Fruit fly (Drosophila melanogaster) whole organism, embryonic: ENCODE measurements around the gene Phs.

ENCODE experiments used
- Awh ChIP-seq: fragments of 200-800 bp; sonication (Bioruptor generic); IDR thresholded peaks from 2 replicates; pipeline ENCODE4, ENCODE4 v1.3.6; 2022; ENCODE audit warnings: missing biosample characterization, missing genetic modification characterization
- Blimp-1 ChIP-seq: fragments of 200-800 bp; sonication (Bioruptor generic); optimal IDR thresholded peaks from 3 replicates; lab custom pipeline; 2018; ENCODE audit warnings: missing biosample characterization, missing genetic modification characterization, mild to moderate bottlenecking, moderate library complexity, missing genetic modification reagents
- CG10979 ChIP-seq: fragments of 200-800 bp; sonication (Bioruptor generic); optimal IDR thresholded peaks from 2 replicates; lab custom pipeline; 2018; ENCODE audit warnings: missing biosample characterization, mild to moderate bottlenecking, missing genetic modification characterization, moderate library complexity
- CG11085 ChIP-seq: fragments of 200-800 bp; sonication (Bioruptor generic); IDR thresholded peaks from 2 replicates; pipeline ENCODE4 v1.3.6; 2022; ENCODE audit warnings: missing biosample characterization, missing genetic modification characterization
- CG11093 ChIP-seq: fragments of 200-800 bp; sonication (Bioruptor generic); IDR thresholded peaks from 3 replicates; pipeline ENCODE4 v1.3.6; 2022; ENCODE audit warnings: missing biosample characterization, missing genetic modification characterization
- CG11398 ChIP-seq: fragments of 200-800 bp; sonication (Bioruptor generic); optimal IDR thresholded peaks from 2 replicates; lab custom pipeline; 2016; ENCODE audit warnings: missing biosample characterization, missing genetic modification characterization
- CG11560 ChIP-seq: fragments of 200-800 bp; sonication (Bioruptor generic); IDR thresholded peaks from 3 replicates; pipeline ENCODE4 v1.3.6; 2022; ENCODE audit warnings: missing biosample characterization, missing genetic modification characterization
- CG14710 ChIP-seq: fragments of 200-800 bp; sonication (Bioruptor generic); optimal IDR thresholded peaks from 3 replicates; lab custom pipeline; 2019; ENCODE audit warnings: missing biosample characterization, mild to moderate bottlenecking, missing genetic modification characterization, moderate library complexity
- CG15269 ChIP-seq: fragments of 200-800 bp; sonication (Bioruptor generic); optimal IDR thresholded peaks from 2 replicates; lab custom pipeline; 2018; ENCODE audit warnings: missing biosample characterization, mild to moderate bottlenecking, missing genetic modification characterization, moderate library complexity
- CG15479 ChIP-seq: fragments of 200-800 bp; sonication (Bioruptor generic); optimal IDR thresholded peaks from 3 replicates; lab custom pipeline; 2019; ENCODE audit warnings: missing biosample characterization, mild to moderate bottlenecking, missing genetic modification characterization, moderate library complexity
- CG17359 ChIP-seq: fragments of 200-800 bp; sonication (Bioruptor generic); optimal IDR thresholded peaks from 3 replicates; lab custom pipeline; 2018; ENCODE audit warnings: missing biosample characterization, mild to moderate bottlenecking, missing genetic modification characterization, moderate library complexity
- CG43689 ChIP-seq: fragments of 200-800 bp; sonication (Bioruptor generic); IDR thresholded peaks from 2 replicates; pipeline ENCODE4 v1.3.6; 2022; ENCODE audit warnings: missing biosample characterization, missing genetic modification characterization
- CG5245 ChIP-seq: fragments of 200-800 bp; sonication (Bioruptor generic); optimal IDR thresholded peaks from 3 replicates; lab custom pipeline; 2016; ENCODE audit warnings: missing biosample characterization, missing genetic modification characterization
- CG6254 ChIP-seq: fragments of 200-800 bp; sonication (Bioruptor generic); optimal IDR thresholded peaks from 3 replicates; lab custom pipeline; 2017; ENCODE audit warnings: mild to moderate bottlenecking, missing biosample characterization, missing genetic modification reagents, missing genetic modification characterization
- Camta ChIP-seq: fragments of 200-800 bp; sonication (Bioruptor generic); optimal IDR thresholded peaks from 2 replicates; lab custom pipeline; 2016; ENCODE audit warnings: missing biosample characterization, missing genetic modification characterization
- CoRest ChIP-seq: fragments of 200-800 bp; sonication (Bioruptor generic); optimal IDR thresholded peaks from 3 replicates; lab custom pipeline; 2018; ENCODE audit warnings: missing biosample characterization, mild to moderate bottlenecking, missing genetic modification characterization, moderate library complexity
- D19B ChIP-seq: fragments of 200-800 bp; sonication (Bioruptor generic); optimal IDR thresholded peaks from 2 replicates; lab custom pipeline; 2017; ENCODE audit warnings: missing biosample characterization, mild to moderate bottlenecking, missing genetic modification characterization
- Gug ChIP-seq: fragments of 200-800 bp; sonication (Bioruptor generic); IDR thresholded peaks from 4 replicates; pipeline ENCODE4 v1.3.6; 2022; ENCODE audit warnings: missing biosample characterization, missing genetic modification characterization
- H2.0 ChIP-seq: fragments of 200-800 bp; sonication (Bioruptor generic); IDR thresholded peaks from 2 replicates; pipeline ENCODE4 v1.3.6; 2022; ENCODE audit warnings: missing biosample characterization, missing genetic modification characterization
- Hmx ChIP-seq: fragments of 200-800 bp; sonication (Bioruptor generic); optimal IDR thresholded peaks from 2 replicates; lab custom pipeline; 2016; ENCODE audit warnings: missing biosample characterization, missing genetic modification characterization
- Jarid2 ChIP-seq: fragments of 200-800 bp; sonication (Bioruptor generic); optimal IDR thresholded peaks from 3 replicates; lab custom pipeline; 2017; ENCODE audit warnings: mild to moderate bottlenecking, missing biosample characterization, missing genetic modification reagents, missing genetic modification characterization
- MBD-R2 ChIP-seq: fragments of 200-800 bp; sonication (Bioruptor generic); IDR thresholded peaks from 2 replicates; pipeline ENCODE4 v1.3.6; 2022; ENCODE audit warnings: missing biosample characterization, missing genetic modification characterization
- Mrtf ChIP-seq: fragments of 200-800 bp; sonication (Bioruptor generic); IDR thresholded peaks from 3 replicates; pipeline ENCODE4 v1.3.6; 2022; ENCODE audit warnings: missing biosample characterization, missing genetic modification characterization
- NC2β ChIP-seq: fragments of 200-800 bp; sonication (Bioruptor generic); optimal IDR thresholded peaks from 2 replicates; lab custom pipeline; 2016; ENCODE audit warnings: missing biosample characterization, missing genetic modification characterization
- NFAT ChIP-seq: fragments of 200-800 bp; sonication (Bioruptor generic); IDR thresholded peaks from 2 replicates; pipeline ENCODE4 v1.3.6; 2022; ENCODE audit warnings: missing biosample characterization, missing genetic modification characterization
- Optix ChIP-seq: fragments of 200-800 bp; sonication (Bioruptor generic); IDR thresholded peaks from 3 replicates; pipeline ENCODE4 v1.3.6; 2022; ENCODE audit warnings: missing biosample characterization, missing genetic modification characterization
- Pdp1 ChIP-seq, 2 experiments: fragments of 200-800 bp; sonication (Bioruptor generic); optimal IDR thresholded peaks; 3 replicates each; lab custom pipeline; 2016; ENCODE audit warnings: missing biosample characterization in 2 of 2, missing genetic modification characterization in 2 of 2, mild to moderate bottlenecking in 1 of 2, moderate library complexity in 1 of 2
- Scr ChIP-seq: fragments of 200-800 bp; sonication (Bioruptor generic); IDR thresholded peaks from 2 replicates; pipeline ENCODE4 v1.3.6; 2022; ENCODE audit warnings: missing biosample characterization, missing genetic modification characterization; ENCODE audit not compliant: partially characterized antibody
- Sin3A ChIP-seq: fragments of >200 bp; optimal IDR thresholded peaks from 2 replicates; lab custom pipeline; 2018
- Sry-δ ChIP-seq: fragments of 200-800 bp; sonication (Bioruptor generic); optimal IDR thresholded peaks from 2 replicates; lab custom pipeline; 2016; ENCODE audit warnings: missing biosample characterization, missing genetic modification characterization
- Taf1 ChIP-seq: fragments of 200-800 bp; sonication (Bioruptor generic); IDR thresholded peaks from 2 replicates; pipeline ENCODE4 v1.3.6; 2022; ENCODE audit warnings: missing biosample characterization, missing genetic modification characterization
- Xrp1 ChIP-seq: fragments of 200-800 bp; sonication (Bioruptor generic); IDR thresholded peaks from 2 replicates; pipeline ENCODE4 v1.3.6; 2022; ENCODE audit warnings: missing biosample characterization, missing genetic modification characterization
- al ChIP-seq: fragments of 200-800 bp; sonication (Bioruptor generic); IDR thresholded peaks from 2 replicates; pipeline ENCODE4 v1.3.6; 2022; ENCODE audit warnings: missing biosample characterization, missing genetic modification characterization
- ato ChIP-seq: fragments of 200-800 bp; sonication (Bioruptor generic); IDR thresholded peaks from 2 replicates; pipeline ENCODE4 v1.3.6; 2022; ENCODE audit warnings: missing biosample characterization, missing genetic modification characterization; ENCODE audit not compliant: partially characterized antibody
- bbx ChIP-seq: fragments of 200-800 bp; sonication (Bioruptor generic); IDR thresholded peaks from 2 replicates; pipeline ENCODE4 v1.3.6; 2022; ENCODE audit warnings: missing biosample characterization, missing genetic modification characterization; ENCODE audit not compliant: partially characterized antibody
- ci ChIP-seq: fragments of 200-800 bp; sonication (Bioruptor generic); IDR thresholded peaks from 3 replicates; pipeline ENCODE4 v1.3.6; 2022; ENCODE audit warnings: missing biosample characterization, missing genetic modification characterization
- danr ChIP-seq: fragments of 200-800 bp; sonication (Bioruptor generic); IDR thresholded peaks from 2 replicates; pipeline ENCODE4 v1.3.6; 2022; ENCODE audit warnings: missing biosample characterization, missing genetic modification characterization
- dati ChIP-seq: fragments of 200-800 bp; sonication (Bioruptor generic); IDR thresholded peaks from 2 replicates; pipeline ENCODE4 v1.3.6; 2022; ENCODE audit warnings: missing biosample characterization, missing genetic modification characterization
- dmrt11E ChIP-seq: fragments of 200-800 bp; sonication (Bioruptor generic); optimal IDR thresholded peaks from 3 replicates; lab custom pipeline; 2018; ENCODE audit warnings: missing biosample characterization, mild to moderate bottlenecking, missing genetic modification characterization, moderate library complexity
- dpn ChIP-seq, 2 experiments: fragments of 200-800 bp; sonication (Bioruptor generic); optimal IDR thresholded peaks; 3 replicates each; lab custom pipeline; 2016; ENCODE audit warnings: missing biosample characterization in 2 of 2, missing genetic modification characterization in 2 of 2
- grau ChIP-seq: fragments of 200-800 bp; optimal IDR thresholded peaks from 3 replicates; lab custom pipeline; 2019; ENCODE audit warnings: missing biosample characterization, mild to moderate bottlenecking, missing genetic modification characterization, moderate library complexity
- hb ChIP-seq: fragments of 200-800 bp; sonication (Bioruptor generic); IDR thresholded peaks from 3 replicates; pipeline ENCODE4 v1.3.6; 2022; ENCODE audit warnings: missing biosample characterization, missing genetic modification characterization; ENCODE audit not compliant: partially characterized antibody
- mam ChIP-seq: fragments of 200-800 bp; sonication (Bioruptor generic); optimal IDR thresholded peaks from 3 replicates; lab custom pipeline; 2016; ENCODE audit warnings: missing biosample characterization, missing genetic modification characterization
- nmo ChIP-seq: fragments of 200-800 bp; sonication (Bioruptor generic); optimal IDR thresholded peaks from 2 replicates; lab custom pipeline; 2018; ENCODE audit warnings: missing biosample characterization, mild to moderate bottlenecking, missing genetic modification characterization, moderate library complexity
- nom ChIP-seq: fragments of 200-800 bp; sonication (Bioruptor generic); optimal IDR thresholded peaks from 2 replicates; lab custom pipeline; 2017; ENCODE audit warnings: missing biosample characterization, missing genetic modification characterization, mild to moderate bottlenecking, moderate library complexity, missing genetic modification reagents
- pb ChIP-seq: fragments of 200-800 bp; sonication (Bioruptor generic); optimal IDR thresholded peaks from 3 replicates; lab custom pipeline; 2016; ENCODE audit warnings: missing biosample characterization, missing genetic modification characterization
- pros ChIP-seq: fragments of 200-800 bp; sonication (Bioruptor generic); optimal IDR thresholded peaks from 3 replicates; lab custom pipeline; 2019; ENCODE audit warnings: missing biosample characterization, mild to moderate bottlenecking, missing genetic modification characterization, moderate library complexity
- sens ChIP-seq: fragments of 200-800 bp; sonication (Bioruptor generic); peaks from one replicate; lab custom pipeline; 2016; ENCODE audit warnings: missing biosample characterization, missing genetic modification characterization
- seq ChIP-seq: fragments of 200-800 bp; sonication (Bioruptor generic); IDR thresholded peaks from 2 replicates; pipeline ENCODE4 v1.3.6; 2022; ENCODE audit warnings: missing biosample characterization, missing genetic modification characterization
- sisA ChIP-seq: fragments of 200-800 bp; sonication (Bioruptor generic); IDR thresholded peaks from 2 replicates; pipeline ENCODE4 v1.3.6; 2022; ENCODE audit warnings: missing biosample characterization, missing genetic modification characterization
- sob ChIP-seq: fragments of 200-800 bp; sonication (Bioruptor generic); IDR thresholded peaks from 2 replicates; pipeline ENCODE4 v1.3.6; 2022; ENCODE audit warnings: missing biosample characterization, missing genetic modification characterization
- z ChIP-seq: fragments of 200-800 bp; sonication (Bioruptor generic); IDR thresholded peaks from 3 replicates; pipeline ENCODE4 v1.3.6; 2022; ENCODE audit warnings: missing biosample characterization, missing genetic modification characterization
- zfh1 ChIP-seq: fragments of 200-800 bp; sonication (Bioruptor generic); IDR thresholded peaks from 3 replicates; pipeline ENCODE4 v1.3.6; 2022; ENCODE audit warnings: missing biosample characterization, missing genetic modification characterization

The Phs gene

DNA sequence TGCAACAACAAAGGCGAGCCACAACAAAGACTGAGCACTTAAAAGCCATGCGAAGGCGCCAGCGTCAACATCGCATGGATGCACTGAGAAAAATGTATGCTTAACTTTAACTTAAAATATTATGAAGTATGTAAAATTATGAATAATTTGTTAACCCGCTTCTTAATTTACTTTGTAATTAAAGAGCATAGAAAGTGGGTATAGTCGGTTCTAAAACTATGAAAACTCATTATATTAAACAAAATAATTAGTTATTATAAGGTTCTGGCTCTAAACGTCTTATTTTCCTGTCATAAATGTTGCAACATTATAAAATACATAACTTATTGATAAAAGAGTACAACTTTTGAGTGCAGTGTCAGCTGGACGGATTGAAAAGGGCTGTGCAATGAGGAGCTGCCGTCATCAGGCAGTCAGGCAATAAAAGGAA lies 21.9 kb downstream of the Phs start:
- TF ChIP-seq ato (GFP tag; lab: Robert Waterston, UW) = no peak
- TF ChIP-seq danr (GFP tag; lab: Robert Waterston, UW) = no peak
- TF ChIP-seq bbx (GFP tag; lab: Robert Waterston, UW) = no peak
- no peak for TF ChIP-seq hb (GFP tag; lab: Robert Waterston, UW)
- TF ChIP-seq H2.0 = no peak
- TF ChIP-seq dpn (GFP tag; optimal IDR thresholded peaks at IDR 0.05; lab: Kevin White, UChicago) = no peak
- no peak for TF ChIP-seq seq (GFP tag; lab: Robert Waterston, UW)
- TF ChIP-seq sob (GFP tag; lab: Robert Waterston, UW) = no peak
- TF ChIP-seq Taf1 (GFP tag; lab: Robert Waterston, UW) = 0 out of 2 replicates have a peak, but pooled peaks have one; percentile 15
- TF ChIP-seq Mrtf (GFP tag; lab: Robert Waterston, UW) = no peak
- TF ChIP-seq CG6254 (GFP tag; lab: Kevin White, UChicago) = no peak
- no peak for TF ChIP-seq z
- 0 out of 2 replicates have a peak, but pooled peaks have one; percentile 16 for TF ChIP-seq Xrp1 (GFP tag; lab: Robert Waterston, UW)
- no peak for TF ChIP-seq CoRest
- no peak for TF ChIP-seq CG15269 (tag; lab: Kevin White, UChicago)
- no peak for TF ChIP-seq zfh1 (GFP tag; lab: Robert Waterston, UW)
- no peak for TF ChIP-seq CG43689 (GFP tag; lab: Robert Waterston, UW)
- no peak for TF ChIP-seq Scr (GFP tag; lab: Robert Waterston, UW)
- TF ChIP-seq al = no peak
- no peak for TF ChIP-seq ci (GFP tag; lab: Robert Waterston, UW)
- TF ChIP-seq pb (GFP tag; lab: Kevin White, UChicago) = no peak
- TF ChIP-seq sens (GFP tag; lab: Kevin White, UChicago) = peak; percentile 67
- no peak for TF ChIP-seq dati (GFP tag; lab: Robert Waterston, UW)
- no peak for TF ChIP-seq Awh (GFP tag; lab: Robert Waterston, UW)
- TF ChIP-seq Sry-δ (GFP tag; lab: Kevin White, UChicago) = no peak
- no peak for TF ChIP-seq nmo (GFP tag; lab: Kevin White, UChicago)
- no peak for TF ChIP-seq sisA (GFP tag; lab: Robert Waterston, UW)
- peak; percentile 12 for TF ChIP-seq Blimp-1 (GFP tag; lab: Kevin White, UChicago)
- TF ChIP-seq CG14710 (tag; lab: Kevin White, UChicago) = peak; percentile 8
- TF ChIP-seq CG11398 (GFP tag; lab: Kevin White, UChicago) = no peak
- TF ChIP-seq CG11560 (tag; lab: Robert Waterston, UW) = no peak
- TF ChIP-seq Jarid2 (GFP tag; lab: Kevin White, UChicago) = no peak
- TF ChIP-seq Sin3A (lab: Kevin White, UChicago) = no peak
- TF ChIP-seq Camta (GFP tag; lab: Kevin White, UChicago) = no peak
- TF ChIP-seq grau = no peak
- TF ChIP-seq CG10979 (tag; lab: Kevin White, UChicago) = peak; percentile 9
- no peak for TF ChIP-seq MBD-R2 (GFP tag; lab: Robert Waterston, UW)
- TF ChIP-seq CG15479 (GFP tag; lab: Kevin White, UChicago) = no peak
- TF ChIP-seq dmrt11E (tag; lab: Kevin White, UChicago) = no peak
- TF ChIP-seq NFAT = no peak
- no peak for TF ChIP-seq NC2β
- TF ChIP-seq CG5245 (GFP tag; lab: Kevin White, UChicago) = no peak
- no peak for TF ChIP-seq mam
- TF ChIP-seq pros (GFP tag; lab: Kevin White, UChicago) = no peak
- TF ChIP-seq Optix (GFP tag; lab: Robert Waterston, UW) = no peak
- no peak for TF ChIP-seq Pdp1 (GFP tag; optimal IDR thresholded peaks at IDR 0.05; lab: Kevin White, UChicago)
- TF ChIP-seq CG11085 (GFP tag; lab: Robert Waterston, UW) = no peak
- no peak for TF ChIP-seq D19B (GFP tag; lab: Kevin White, UChicago)
- TF ChIP-seq CG17359 = no peak
- no peak for TF ChIP-seq Gug (GFP tag; lab: Robert Waterston, UW)
- no peak for TF ChIP-seq nom
- TF ChIP-seq CG11093 = no peak
- TF ChIP-seq Hmx = no peak
